Fruit fly (Drosophila melanogaster): ENCODE data around the gene CG15525.
A peak's percentile ranks its signal among the peaks of the same experiment; 100 is the strongest.

The CG15525 gene

DNA sequence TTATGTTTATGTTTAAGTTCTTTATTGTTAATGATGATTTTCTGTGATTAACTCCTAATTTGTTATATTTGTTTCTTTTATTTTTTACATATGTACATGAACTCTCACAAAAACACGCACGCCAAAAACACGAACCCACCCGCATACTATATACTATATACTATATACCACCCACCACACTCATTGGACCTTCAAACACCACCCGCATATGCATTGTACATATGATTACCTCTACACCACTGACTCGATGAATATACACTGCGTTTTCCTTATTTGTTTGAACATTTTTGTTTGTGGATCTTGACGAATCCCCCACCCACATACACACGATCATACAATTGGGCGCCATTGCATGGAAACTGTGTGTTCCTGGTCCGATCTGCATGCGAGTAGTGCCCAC is 34.8 kb upstream of the CG15525 start:
- TF ChIP-seq peb (GFP tag; IDR thresholded peaks at IDR 0.05), result no peak
- TF ChIP-seq dmrt11E (tag; optimal IDR thresholded peaks at IDR 0.05), result no peak
- no peak for TF ChIP-seq Hr3 (GFP tag; optimal IDR thresholded peaks at IDR 0.05)
- no peak for TF ChIP-seq crp (GFP tag; optimal IDR thresholded peaks at IDR 0.05)
- TF ChIP-seq gcm (GFP tag; optimal IDR thresholded peaks at IDR 0.05), result peak; percentile 92

- TF ChIP-seq NfI (GFP tag; optimal IDR thresholded peaks at IDR 0.05) (no peak), CG4360 (GFP tag; IDR thresholded peaks at IDR 0.05) (no peak), hkb (optimal IDR thresholded peaks at IDR 0.05) (no peak), hkb (GFP tag; IDR thresholded peaks at IDR 0.05) (no peak), CG7271 (tag; optimal IDR thresholded peaks at IDR 0.05) (no peak), CG1233 (GFP tag; optimal IDR thresholded peaks at IDR 0.05) (no peak), slp2 (GFP tag; optimal IDR thresholded peaks at IDR 0.05) (no peak), Nf-YB (GFP tag; optimal IDR thresholded peaks at IDR 0.05) (peak; percentile 96), ems (GFP tag; optimal IDR thresholded peaks at IDR 0.05) (no peak), Nf-YC (tag; optimal IDR thresholded peaks at IDR 0.05) (peak; percentile 96), CG10274 (GFP tag; optimal IDR thresholded peaks at IDR 0.05) (no peak), Poxn (GFP tag; IDR thresholded peaks at IDR 0.05) (no peak), nmo (GFP tag; optimal IDR thresholded peaks at IDR 0.05) (no peak), HHEX (GFP tag; optimal IDR thresholded peaks at IDR 0.05) (no peak), CG34376 (GFP tag; optimal IDR thresholded peaks at IDR 0.05) (no peak), CG31388 (GFP tag; optimal IDR thresholded peaks at IDR 0.05) (no peak), CG4820 (GFP tag; optimal IDR thresholded peaks at IDR 0.05) (no peak), Fer2 (tag; optimal IDR thresholded peaks at IDR 0.05) (no peak), gcm (GFP tag; optimal IDR thresholded peaks at IDR 0.05) (no peak), shn (GFP tag; optimal IDR thresholded peaks at IDR 0.05) (no peak), CG2875 (GFP tag; optimal IDR thresholded peaks at IDR 0.05) (no peak), CG3726 (GFP tag; IDR thresholded peaks at IDR 0.05) (no peak), CG32767 (GFP tag; IDR thresholded peaks at IDR 0.05) (no peak), CG8089 (GFP tag; optimal IDR thresholded peaks at IDR 0.05) (no peak), chinmo (GFP tag; IDR thresholded peaks at IDR 0.05; ENCODE audit: partially characterized antibody) (no peak), dpn (GFP tag; optimal IDR thresholded peaks at IDR 0.05) (no peak), CG33213 (GFP tag; optimal IDR thresholded peaks at IDR 0.05) (no peak), pros (GFP tag; optimal IDR thresholded peaks at IDR 0.05) (peak; percentile 77), CG10543 (GFP tag; optimal IDR thresholded peaks at IDR 0.05) (no peak), dan (GFP tag; IDR thresholded peaks at IDR 0.05) (no peak), CG17568 (GFP tag; optimal IDR thresholded peaks at IDR 0.05) (no peak), en (GFP tag; optimal IDR thresholded peaks at IDR 0.05) (no peak), Bgb (GFP tag; IDR thresholded peaks at IDR 0.05; ENCODE audit: partially characterized antibody) (0 out of 2 replicates have a peak, but pooled peaks have one; percentile 25), Oli (tag; optimal IDR thresholded peaks at IDR 0.05) (no peak), pan (optimal IDR thresholded peaks at IDR 0.05) (no peak), pan (GFP tag; optimal IDR thresholded peaks at IDR 0.05 in 1 of 2, IDR thresholded peaks at IDR 0.05 in 1 of 2) (no peak), seq (GFP tag; IDR thresholded peaks at IDR 0.05) (peak; percentile 59; the same call in 1 of the 2 replicates), CTCF (GFP tag; optimal IDR thresholded peaks at IDR 0.05) (no peak)
Measured at dm6 chr3R:30030061-30030460, 32.6 kb upstream of the CG15525 start.
